Worm (Caenorhabditis elegans) whole organism, L1 larva: ENCODE measurements around the gene B0524.2.

Experiments
- C34B4.2 ChIP-seq: sonication (generic microtip); optimal IDR thresholded peaks from 2 replicates; lab custom pipeline; 2017; ENCODE audit warnings: mild to moderate bottlenecking, missing genetic modification characterization, missing compliant biosample characterization
- ceh-8 ChIP-seq: fragments of 200-800 bp; sonication (Bioruptor generic); optimal IDR thresholded peaks from 2 replicates; lab custom pipeline; 2018; ENCODE audit warnings: mild to moderate bottlenecking, missing genetic modification characterization, moderate library complexity, missing compliant biosample characterization
- ceh-82 ChIP-seq, 3 experiments: fragments of 150-350 bp in 1 of 3; sonication (generic microtip) in 2 of 3; optimal IDR thresholded peaks; 2 replicates each; lab custom pipeline; 2014 to 2017; ENCODE audit warnings: missing biosample characterization in 3 of 3, missing genetic modification characterization in 3 of 3
- fkh-10 ChIP-seq: sonication (generic microtip); optimal IDR thresholded peaks from 2 replicates; lab custom pipeline; 2017; ENCODE audit warnings: missing biosample characterization, missing genetic modification reagents, missing genetic modification characterization
- fos-1 ChIP-seq: fragments of 150-350 bp; optimal IDR thresholded peaks from 2 replicates; lab custom pipeline; 2014; ENCODE audit warnings: missing biosample characterization, missing genetic modification characterization
- lin-39 ChIP-seq: fragments of 150-350 bp; optimal IDR thresholded peaks from 2 replicates; lab custom pipeline; 2014; ENCODE audit warnings: missing biosample characterization, missing genetic modification reagents, missing genetic modification characterization
- nhr-76 ChIP-seq: sonication (generic microtip); optimal IDR thresholded peaks from 2 replicates; lab custom pipeline; 2017; ENCODE audit warnings: missing biosample characterization, missing genetic modification characterization
- nhr-90 ChIP-seq: sonication (generic microtip); optimal IDR thresholded peaks from 2 replicates; lab custom pipeline; 2016; ENCODE audit warnings: mild to moderate bottlenecking, missing genetic modification characterization, missing compliant biosample characterization; ENCODE audit not compliant: poor library complexity
- rnt-1 ChIP-seq: sonication (generic microtip); optimal IDR thresholded peaks from 2 replicates; lab custom pipeline; 2016; ENCODE audit warnings: mild to moderate bottlenecking, missing genetic modification characterization, moderate library complexity, missing compliant biosample characterization
- skn-1 ChIP-seq: fragments of 150-350 bp; optimal IDR thresholded peaks from 2 replicates; lab custom pipeline; 2014; ENCODE audit warnings: missing biosample characterization, missing genetic modification characterization
- unc-62 ChIP-seq: fragments of 150-350 bp; optimal IDR thresholded peaks from 2 replicates; lab custom pipeline; 2014; ENCODE audit warnings: missing biosample characterization, missing genetic modification reagents, missing genetic modification characterization
- ztf-11 ChIP-seq, 2 experiments: sonication (generic microtip); optimal IDR thresholded peaks; 2 replicates each; lab custom pipeline; 2016 to 2017; ENCODE audit warnings: missing genetic modification characterization in 2 of 2, missing biosample characterization in 1 of 2, missing compliant biosample characterization in 1 of 2

ce11 chrIII:1876267-1876865 lies 17.5 kb upstream of the B0524.2 start:
- TF ChIP-seq nhr-90 (tag; lab: Kevin White, UChicago) (no peak), fkh-10 (GFP tag; lab: Kevin White, UChicago) (no peak), fos-1 (no peak), skn-1 (no peak), rnt-1 (no peak), C34B4.2 (no peak), ceh-8 (GFP tag; lab: Kevin White, UChicago) (no peak), unc-62 (no peak), lin-39 (tag; lab: Kevin White, UChicago) (no peak), ceh-82 (tag; optimal IDR thresholded peaks at IDR 0.05; lab: Kevin White, UChicago) (no peak), ztf-11 (tag; optimal IDR thresholded peaks at IDR 0.05; lab: Kevin White, UChicago) (no peak), nhr-76 (tag; lab: Kevin White, UChicago) (no peak)
